Fruit fly (Drosophila melanogaster): ENCODE measurements around the gene CG7409.

DNA sequence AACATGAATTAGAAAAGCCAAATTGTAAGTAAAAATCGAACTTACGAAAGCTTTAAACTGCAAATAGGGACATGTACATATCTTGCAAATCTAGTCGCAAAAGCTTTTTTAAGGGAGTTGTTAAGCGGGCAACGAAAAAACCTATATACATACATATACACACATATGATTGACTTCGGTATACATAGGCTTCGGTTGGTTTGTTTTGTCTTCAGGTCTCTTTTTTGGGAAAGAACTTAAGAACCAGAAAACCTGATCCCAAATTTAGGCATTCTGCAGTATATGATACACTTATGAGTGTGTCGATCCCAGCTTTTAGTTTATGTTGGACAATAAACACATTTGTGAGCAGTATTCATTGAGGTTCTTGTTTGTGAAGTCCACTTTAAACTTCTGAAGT, 27.5 kb upstream of the CG7409 start:
- TF ChIP-seq sv (GFP tag; optimal IDR thresholded peaks at IDR 0.05) = no peak
- TF ChIP-seq h (GFP tag; optimal IDR thresholded peaks at IDR 0.05) = no peak
- TF ChIP-seq lola (GFP tag; optimal IDR thresholded peaks at IDR 0.05) = no peak
- no peak for TF ChIP-seq ey (GFP tag; optimal IDR thresholded peaks at IDR 0.05)
- TF ChIP-seq Dfd (GFP tag; optimal IDR thresholded peaks at IDR 0.05) = no peak
- TF ChIP-seq Sp1 (GFP tag; optimal IDR thresholded peaks at IDR 0.05) = no peak
- no peak for TF ChIP-seq br (GFP tag; optimal IDR thresholded peaks at IDR 0.05)
- no peak for TF ChIP-seq pan (optimal IDR thresholded peaks at IDR 0.05)
- TF ChIP-seq Hr78 (GFP tag; optimal IDR thresholded peaks at IDR 0.05) = no peak
- no peak for TF ChIP-seq Jra (GFP tag; optimal IDR thresholded peaks at IDR 0.05)
